Fruit fly (Drosophila melanogaster) whole organism, embryonic: ENCODE measurements around the gene Tti1.
A peak's percentile ranks its signal among the peaks of the same experiment; 100 is the strongest.

Source experiments
- Aef1 ChIP-seq: fragments of 200-800 bp; sonication (Bioruptor generic); IDR thresholded peaks from 3 replicates; pipeline ENCODE4 v1.3.6; 2022; ENCODE audit warnings: missing biosample characterization, missing genetic modification characterization
- CG10274 ChIP-seq: fragments of 200-800 bp; sonication (Bioruptor generic); optimal IDR thresholded peaks from 3 replicates; lab custom pipeline; 2017; ENCODE audit warnings: missing biosample characterization, mild to moderate bottlenecking, missing genetic modification characterization
- CG10321 ChIP-seq: fragments of 200-800 bp; sonication (Bioruptor generic); IDR thresholded peaks from 2 replicates; pipeline ENCODE4 v1.3.6; 2022; ENCODE audit warnings: missing biosample characterization, missing genetic modification characterization
- CG11093 ChIP-seq: fragments of 200-800 bp; sonication (Bioruptor generic); IDR thresholded peaks from 3 replicates; pipeline ENCODE4 v1.3.6; 2022; ENCODE audit warnings: missing biosample characterization, missing genetic modification characterization
- CG14860 ChIP-seq: fragments of 200-800 bp; sonication (Bioruptor generic); IDR thresholded peaks from 3 replicates; pipeline ENCODE4 v1.3.6; 2022; ENCODE audit warnings: missing biosample characterization, missing genetic modification characterization; ENCODE audit not compliant: partially characterized antibody
- CG15479 ChIP-seq: fragments of 200-800 bp; sonication (Bioruptor generic); optimal IDR thresholded peaks from 3 replicates; lab custom pipeline; 2019; ENCODE audit warnings: missing biosample characterization, mild to moderate bottlenecking, missing genetic modification characterization, moderate library complexity
- CG1602 ChIP-seq: fragments of 200-800 bp; sonication (Bioruptor generic); optimal IDR thresholded peaks from 3 replicates; lab custom pipeline; 2016; ENCODE audit warnings: missing biosample characterization, missing genetic modification characterization
- CG16813 ChIP-seq: fragments of 200-800 bp; sonication (Bioruptor generic); IDR thresholded peaks from 3 replicates; pipeline ENCODE4 v1.3.6; 2022; ENCODE audit warnings: missing biosample characterization, missing genetic modification characterization; ENCODE audit not compliant: partially characterized antibody
- CG17359 ChIP-seq: fragments of 200-800 bp; sonication (Bioruptor generic); optimal IDR thresholded peaks from 3 replicates; lab custom pipeline; 2018; ENCODE audit warnings: missing biosample characterization, mild to moderate bottlenecking, missing genetic modification characterization, moderate library complexity
- CG18476 ChIP-seq: fragments of 200-800 bp; sonication (Bioruptor generic); optimal IDR thresholded peaks from 2 replicates; lab custom pipeline; 2016; ENCODE audit warnings: missing biosample characterization, mild to moderate bottlenecking, missing genetic modification characterization
- CG18764 ChIP-seq: fragments of 200-800 bp; sonication (Bioruptor generic); optimal IDR thresholded peaks from 3 replicates; lab custom pipeline; 2016; ENCODE audit warnings: missing biosample characterization, missing genetic modification characterization
- CG4730 ChIP-seq: fragments of 200-800 bp; sonication (Bioruptor generic); IDR thresholded peaks from 2 replicates; pipeline ENCODE4 v1.3.6; 2022; ENCODE audit warnings: missing biosample characterization, missing genetic modification characterization
- CG6689 ChIP-seq: fragments of 200-800 bp; sonication (Bioruptor generic); IDR thresholded peaks from 2 replicates; pipeline ENCODE4 v1.3.6; 2022; ENCODE audit warnings: missing biosample characterization, missing genetic modification characterization
- CG7963 ChIP-seq: fragments of 200-800 bp; sonication (Bioruptor generic); IDR thresholded peaks from 3 replicates; pipeline ENCODE4 v1.3.6; 2022; ENCODE audit warnings: missing biosample characterization, missing genetic modification characterization; ENCODE audit not compliant: partially characterized antibody
- CG7987 ChIP-seq: fragments of 200-800 bp; sonication (Bioruptor generic); optimal IDR thresholded peaks from 2 replicates; lab custom pipeline; 2018; ENCODE audit warnings: missing biosample characterization, mild to moderate bottlenecking, missing genetic modification characterization, moderate library complexity
- CG8359 ChIP-seq: fragments of 200-800 bp; sonication (Bioruptor generic); optimal IDR thresholded peaks from 2 replicates; lab custom pipeline; 2017; ENCODE audit warnings: missing biosample characterization, mild to moderate bottlenecking, missing genetic modification characterization, borderline replicate concordance
- CG9215 ChIP-seq: fragments of 200-800 bp; sonication (Bioruptor generic); IDR thresholded peaks from 2 replicates; pipeline ENCODE4 v1.3.6; 2022; ENCODE audit warnings: missing biosample characterization, missing genetic modification characterization
- Camta ChIP-seq: fragments of 200-800 bp; sonication (Bioruptor generic); optimal IDR thresholded peaks from 2 replicates; lab custom pipeline; 2016; ENCODE audit warnings: missing biosample characterization, missing genetic modification characterization
- CoRest ChIP-seq: fragments of 200-800 bp; sonication (Bioruptor generic); optimal IDR thresholded peaks from 3 replicates; lab custom pipeline; 2018; ENCODE audit warnings: missing biosample characterization, mild to moderate bottlenecking, missing genetic modification characterization, moderate library complexity
- Dip3 ChIP-seq: fragments of 200-800 bp; sonication (Bioruptor generic); optimal IDR thresholded peaks from 3 replicates; lab custom pipeline; 2016; ENCODE audit warnings: missing biosample characterization, missing genetic modification characterization
- Doc3 ChIP-seq: fragments of 200-800 bp; sonication (Bioruptor generic); IDR thresholded peaks from 3 replicates; pipeline ENCODE4 v1.3.6; 2022; ENCODE audit warnings: missing biosample characterization, missing genetic modification characterization; ENCODE audit not compliant: partially characterized antibody
- E2f2 ChIP-seq: fragments of 200-800 bp; sonication (Bioruptor generic); IDR thresholded peaks from 2 replicates; pipeline ENCODE4 v1.3.6; 2022; ENCODE audit warnings: missing biosample characterization, missing genetic modification characterization
- HHEX ChIP-seq: fragments of 200-800 bp; sonication (Bioruptor generic); optimal IDR thresholded peaks from 3 replicates; lab custom pipeline; 2017; ENCODE audit warnings: missing biosample characterization, mild to moderate bottlenecking, missing genetic modification characterization, missing genetic modification reagents
- Jarid2 ChIP-seq: fragments of 200-800 bp; sonication (Bioruptor generic); optimal IDR thresholded peaks from 3 replicates; lab custom pipeline; 2017; ENCODE audit warnings: mild to moderate bottlenecking, missing biosample characterization, missing genetic modification reagents, missing genetic modification characterization
- Lpt ChIP-seq: fragments of >200 bp; optimal IDR thresholded peaks from 2 replicates; lab custom pipeline; 2018; ENCODE audit warnings: missing biosample characterization, missing genetic modification characterization
- Meics ChIP-seq: fragments of 200-800 bp; sonication (Bioruptor generic); optimal IDR thresholded peaks from 2 replicates; lab custom pipeline; 2017; ENCODE audit warnings: missing biosample characterization, mild to moderate bottlenecking, missing genetic modification characterization
- Scr ChIP-seq: fragments of 200-800 bp; sonication (Bioruptor generic); IDR thresholded peaks from 2 replicates; pipeline ENCODE4 v1.3.6; 2022; ENCODE audit warnings: missing biosample characterization, missing genetic modification characterization; ENCODE audit not compliant: partially characterized antibody
- Stat92E ChIP-seq, 3 experiments: fragments of >200 bp in 2 of 3; fragments of 200-800 bp in 1 of 3; sonication (Bioruptor generic) in 1 of 3; optimal IDR thresholded peaks; 2 replicates each; lab custom pipeline; 2017 to 2019; ENCODE audit warnings: missing biosample characterization in 3 of 3, missing genetic modification characterization in 3 of 3, mild to moderate bottlenecking in 1 of 3, moderate library complexity in 1 of 3
- Taf1 ChIP-seq: fragments of 200-800 bp; sonication (Bioruptor generic); IDR thresholded peaks from 2 replicates; pipeline ENCODE4 v1.3.6; 2022; ENCODE audit warnings: missing biosample characterization, missing genetic modification characterization
- ato ChIP-seq: fragments of 200-800 bp; sonication (Bioruptor generic); IDR thresholded peaks from 2 replicates; pipeline ENCODE4 v1.3.6; 2022; ENCODE audit warnings: missing biosample characterization, missing genetic modification characterization; ENCODE audit not compliant: partially characterized antibody
- bbx ChIP-seq: fragments of 200-800 bp; sonication (Bioruptor generic); IDR thresholded peaks from 2 replicates; pipeline ENCODE4 v1.3.6; 2022; ENCODE audit warnings: missing biosample characterization, missing genetic modification characterization; ENCODE audit not compliant: partially characterized antibody
- bowl ChIP-seq: fragments of 200-800 bp; sonication (Bioruptor generic); IDR thresholded peaks from 2 replicates; pipeline ENCODE4 v1.3.6; 2022; ENCODE audit warnings: missing biosample characterization, missing genetic modification characterization
- cg ChIP-seq: fragments of 200-800 bp; sonication (Bioruptor generic); optimal IDR thresholded peaks from 3 replicates; lab custom pipeline; 2019; ENCODE audit warnings: missing biosample characterization, mild to moderate bottlenecking, missing genetic modification characterization, moderate library complexity
- croc ChIP-seq: fragments of 200-800 bp; sonication (Bioruptor generic); conservative IDR thresholded peaks from 3 replicates; pipeline ENCODE4 v1.3.6; 2022; ENCODE audit warnings: missing biosample characterization, missing genetic modification characterization
- dm ChIP-seq: fragments of 200-800 bp; sonication (Bioruptor generic); optimal IDR thresholded peaks from 3 replicates; lab custom pipeline; 2016; ENCODE audit warnings: missing biosample characterization, missing genetic modification characterization
- ftz-f1 ChIP-seq: fragments of 200-800 bp; sonication (Bioruptor generic); optimal IDR thresholded peaks from 2 replicates; lab custom pipeline; 2016; ENCODE audit warnings: missing biosample characterization, missing genetic modification characterization
- ham ChIP-seq: fragments of 200-800 bp; sonication (Bioruptor generic); IDR thresholded peaks from 2 replicates; pipeline ENCODE4 v1.3.6; 2022; ENCODE audit warnings: missing biosample characterization, missing genetic modification characterization
- hkb ChIP-seq, 2 experiments: fragments of 200-800 bp in 1 of 2; fragments of >200 bp in 1 of 2; sonication (Bioruptor generic) in 1 of 2; IDR thresholded peaks in 1 of 2; optimal IDR thresholded peaks in 1 of 2; 2 replicates each; pipeline versions ENCODE4 v1.3.6 to Lab custom; 2017 to 2022; ENCODE audit warnings: missing biosample characterization in 1 of 2, missing genetic modification characterization in 1 of 2
- hth ChIP-seq: fragments of >200 bp; optimal IDR thresholded peaks from 2 replicates; lab custom pipeline; 2017; ENCODE audit warnings: inconsistent platforms
- inv ChIP-seq: fragments of 200-800 bp; sonication (Bioruptor generic); IDR thresholded peaks from 2 replicates; pipeline ENCODE4 v1.3.6; 2022; ENCODE audit warnings: missing biosample characterization, missing genetic modification characterization; ENCODE audit not compliant: partially characterized antibody
- lbe ChIP-seq: fragments of 200-800 bp; sonication (Bioruptor generic); optimal IDR thresholded peaks from 2 replicates; lab custom pipeline; 2016; ENCODE audit warnings: missing biosample characterization, mild to moderate bottlenecking, missing genetic modification characterization
- mirr ChIP-seq: fragments of 200-800 bp; sonication (Bioruptor generic); optimal IDR thresholded peaks from 3 replicates; lab custom pipeline; 2018; ENCODE audit warnings: missing biosample characterization, mild to moderate bottlenecking, missing genetic modification characterization
- nau ChIP-seq: fragments of 200-800 bp; sonication (Bioruptor generic); optimal IDR thresholded peaks from 3 replicates; lab custom pipeline; 2017; ENCODE audit warnings: missing biosample characterization, mild to moderate bottlenecking, missing genetic modification characterization, missing genetic modification reagents
- pita ChIP-seq: fragments of 200-800 bp; sonication (Bioruptor generic); optimal IDR thresholded peaks from 2 replicates; lab custom pipeline; 2017; ENCODE audit warnings: missing biosample characterization, mild to moderate bottlenecking, missing genetic modification characterization
- ranshi ChIP-seq: fragments of 200-800 bp; sonication (Bioruptor generic); IDR thresholded peaks from 2 replicates; pipeline ENCODE4 v1.3.6; 2022; ENCODE audit warnings: missing biosample characterization, missing genetic modification characterization
- scrt ChIP-seq: fragments of 200-800 bp; sonication (Bioruptor generic); optimal IDR thresholded peaks from 2 replicates; lab custom pipeline; 2018; ENCODE audit warnings: missing biosample characterization, mild to moderate bottlenecking, missing genetic modification characterization, moderate library complexity
- stc ChIP-seq: fragments of 200-800 bp; sonication (Bioruptor generic); IDR thresholded peaks from 2 replicates; pipeline ENCODE4 v1.3.6; 2022; ENCODE audit warnings: missing biosample characterization, missing genetic modification characterization

Gene Tti1

dm6 chr3R:9762955-9763931 lies 8.8 kb upstream of the Tti1 start, which contains the start of the genes Snap24 and CG8478:
Gene Snap24 (minus strand): TSS chr3R:9763150.
Gene CG8478 (plus strand): TSS chr3R:9763650.
- TF ChIP-seq ato (GFP tag; lab: Robert Waterston, UW) (peak; percentile 80), Camta (peak; percentile 33), Dip3 (no peak), nau (GFP tag; lab: Kevin White, UChicago) (no peak), lbe (GFP tag; lab: Kevin White, UChicago) (no peak), CG16813 (GFP tag; lab: Robert Waterston, UW) (peak; percentile 81), ftz-f1 (no peak), E2f2 (GFP tag; lab: Robert Waterston, UW) (peak; percentile 85), cg (GFP tag; lab: Kevin White, UChicago) (no peak), CG9215 (GFP tag; lab: Robert Waterston, UW) (no peak), CG18476 (GFP tag; lab: Kevin White, UChicago) (no peak), bbx (GFP tag; lab: Robert Waterston, UW) (peak; percentile 82), ham (GFP tag; lab: Robert Waterston, UW) (no peak), Stat92E (GFP tag; optimal IDR thresholded peaks at IDR 0.05; lab: Kevin White, UChicago) (no peak), CG18764 (GFP tag; lab: Kevin White, UChicago) (no peak), CG4730 (GFP tag; lab: Robert Waterston, UW) (no peak), bowl (GFP tag; lab: Robert Waterston, UW) (no peak), HHEX (no peak), CG14860 (GFP tag; lab: Robert Waterston, UW) (peak; percentile 64; the same call in 2 of the 3 replicates), Doc3 (GFP tag; lab: Robert Waterston, UW) (peak; percentile 71), inv (GFP tag; lab: Robert Waterston, UW) (peak; percentile 72), Taf1 (no peak), pita (GFP tag; lab: Kevin White, UChicago) (peak; percentile 46), CG17359 (no peak), CG11093 (GFP tag; lab: Robert Waterston, UW) (no peak), Jarid2 (GFP tag; lab: Kevin White, UChicago) (no peak), hth (lab: Kevin White, UChicago) (no peak), dm (no peak), CG7963 (GFP tag; lab: Robert Waterston, UW) (peak; percentile 57; the same call in 2 of the 3 replicates), CG1602 (GFP tag; lab: Kevin White, UChicago) (no peak), Aef1 (no peak), hkb (optimal IDR thresholded peaks at IDR 0.05; lab: Kevin White, UChicago) (no peak), hkb (GFP tag; IDR thresholded peaks at IDR 0.05; lab: Robert Waterston, UW) (no peak), CoRest (tag; lab: Kevin White, UChicago) (peak; percentile 15), ranshi (GFP tag; lab: Robert Waterston, UW) (no peak), scrt (GFP tag; lab: Kevin White, UChicago) (no peak), CG10321 (GFP tag; lab: Robert Waterston, UW) (no peak), CG10274 (GFP tag; lab: Kevin White, UChicago) (no peak), croc (no peak), mirr (GFP tag; lab: Kevin White, UChicago) (no peak), Meics (GFP tag; lab: Kevin White, UChicago) (no peak), CG15479 (GFP tag; lab: Kevin White, UChicago) (no peak), Scr (GFP tag; lab: Robert Waterston, UW) (peak; percentile 79), CG7987 (no peak), Lpt (GFP tag; lab: Kevin White, UChicago) (no peak), CG6689 (GFP tag; lab: Robert Waterston, UW) (no peak), stc (GFP tag; lab: Robert Waterston, UW) (no peak), CG8359 (GFP tag; lab: Kevin White, UChicago) (no peak)
